Fruit fly (Drosophila melanogaster): ENCODE results near the gene CG10481.

The CG10481 gene

DNA sequence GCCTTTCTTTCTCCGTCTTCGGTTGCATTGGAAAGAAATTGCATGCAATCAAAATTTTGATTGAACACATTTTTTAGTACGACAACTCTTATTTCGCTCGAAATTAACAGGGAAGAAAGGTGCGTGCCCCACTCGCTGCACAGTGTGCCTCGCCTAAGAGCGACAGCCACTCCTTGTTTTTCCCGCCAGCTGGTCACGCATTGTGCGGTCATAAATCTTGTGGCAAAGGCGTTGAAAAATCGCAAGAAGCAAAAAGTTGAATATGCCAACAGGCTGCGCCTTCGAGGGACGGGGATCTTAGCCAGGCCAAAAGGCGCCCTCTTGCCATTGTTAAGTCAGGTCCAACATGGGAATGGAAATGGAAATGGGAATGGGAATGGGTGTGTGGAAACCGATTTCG is 20.2 kb downstream of the CG10481 start:
- TF ChIP-seq h (GFP tag; optimal IDR thresholded peaks at IDR 0.05) (no peak), woc (GFP tag; optimal IDR thresholded peaks at IDR 0.05) (no peak), N (GFP tag; optimal IDR thresholded peaks at IDR 0.05) (no peak), CG9705 (GFP tag; optimal IDR thresholded peaks at IDR 0.05) (no peak), Vsx2 (GFP tag; optimal IDR thresholded peaks at IDR 0.05; ENCODE audit: partially characterized antibody) (no peak), foxo (GFP tag; optimal IDR thresholded peaks at IDR 0.05) (no peak), Dfd (GFP tag; optimal IDR thresholded peaks at IDR 0.05) (no peak), Rel (GFP tag; optimal IDR thresholded peaks at IDR 0.05) (no peak), Rel (tag; optimal IDR thresholded peaks at IDR 0.05) (no peak), Myc (optimal IDR thresholded peaks at IDR 0.05) (no peak)

DNA sequence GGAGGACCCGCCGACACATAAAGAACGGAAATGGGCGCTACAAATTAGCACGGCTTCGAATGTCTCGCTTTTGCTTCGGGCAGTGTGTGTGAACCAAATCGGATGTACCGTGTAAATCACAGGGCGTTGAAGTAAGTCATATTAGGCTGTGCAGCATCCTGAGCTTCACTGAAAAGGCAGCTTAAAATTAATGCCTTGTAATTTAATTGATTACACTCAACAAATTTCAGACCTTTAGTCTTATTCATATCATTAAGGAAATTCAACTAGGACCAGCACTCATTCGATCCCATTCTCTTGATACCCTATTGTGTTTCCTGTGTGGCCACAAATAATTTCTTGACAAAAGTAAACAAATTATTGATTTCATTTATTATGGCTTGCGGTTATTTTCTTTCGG is 22.4 kb downstream of the CG10481 start:
- no peak for TF ChIP-seq jim (GFP tag; optimal IDR thresholded peaks at IDR 0.05)
- peak; percentile 48 for TF ChIP-seq sage (GFP tag; optimal IDR thresholded peaks at IDR 0.05)
- TF ChIP-seq rgr (GFP tag; optimal IDR thresholded peaks at IDR 0.05) = peak; percentile 81
- TF ChIP-seq Jra (GFP tag; optimal IDR thresholded peaks at IDR 0.05) = no peak
- TF ChIP-seq foxo (GFP tag; optimal IDR thresholded peaks at IDR 0.05) = peak; percentile 59 to 91
- no peak for TF ChIP-seq usp (GFP tag; optimal IDR thresholded peaks at IDR 0.05)
- TF ChIP-seq Hnf4 (GFP tag; optimal IDR thresholded peaks at IDR 0.05) = peak; percentile 72
- no peak for TF ChIP-seq Hr78 (GFP tag; optimal IDR thresholded peaks at IDR 0.05)
- peak; percentile 79 for TF ChIP-seq woc (GFP tag; optimal IDR thresholded peaks at IDR 0.05)
- peak; percentile 91 for TF ChIP-seq h (GFP tag; optimal IDR thresholded peaks at IDR 0.05)
- no peak for TF ChIP-seq Dif (GFP tag; optimal IDR thresholded peaks at IDR 0.05; ENCODE audit: partially characterized antibody)
- peak; percentile 80 for TF ChIP-seq br (GFP tag; optimal IDR thresholded peaks at IDR 0.05)
- no peak for TF ChIP-seq Rel (GFP tag; optimal IDR thresholded peaks at IDR 0.05)
- no peak for TF ChIP-seq Rel (tag; optimal IDR thresholded peaks at IDR 0.05)
- TF ChIP-seq dmrt93B (GFP tag; optimal IDR thresholded peaks at IDR 0.05) = peak; percentile 77
- no peak for TF ChIP-seq dl (GFP tag; optimal IDR thresholded peaks at IDR 0.05; ENCODE audit: insufficient read depth in 1 of 2, partially characterized antibody in 2 of 2)
- peak; percentile 4 for TF ChIP-seq tai (GFP tag; optimal IDR thresholded peaks at IDR 0.05)
- TF ChIP-seq Sp1 (GFP tag; optimal IDR thresholded peaks at IDR 0.05) = peak; percentile 73
- TF ChIP-seq pan (optimal IDR thresholded peaks at IDR 0.05) = peak; percentile 57
- peak; percentile 78 for TF ChIP-seq psq (GFP tag; optimal IDR thresholded peaks at IDR 0.05)
- TF ChIP-seq brk (GFP tag; optimal IDR thresholded peaks at IDR 0.05) = no peak
- peak; percentile 88 for TF ChIP-seq fru (GFP tag; optimal IDR thresholded peaks at IDR 0.05)
- TF ChIP-seq Mio (GFP tag; optimal IDR thresholded peaks at IDR 0.05) = no peak
- peak; percentile 82 for TF ChIP-seq ey (GFP tag; optimal IDR thresholded peaks at IDR 0.05)
- TF ChIP-seq Dfd (GFP tag; optimal IDR thresholded peaks at IDR 0.05) = no peak
- peak; percentile 82 for TF ChIP-seq HLH106 (tag; optimal IDR thresholded peaks at IDR 0.05)
- no peak for TF ChIP-seq Hr83 (GFP tag; optimal IDR thresholded peaks at IDR 0.05; ENCODE audit: poor library complexity, severe bottlenecking)
- peak; percentile 3 for TF ChIP-seq GATAd (GFP tag; optimal IDR thresholded peaks at IDR 0.05)
- no peak for TF ChIP-seq Vsx2 (GFP tag; optimal IDR thresholded peaks at IDR 0.05; ENCODE audit: partially characterized antibody)
- peak; percentile 81 for TF ChIP-seq OdsH (GFP tag; optimal IDR thresholded peaks at IDR 0.05)
- TF ChIP-seq CG32264 (GFP tag; optimal IDR thresholded peaks at IDR 0.05) = peak; percentile 76

DNA sequence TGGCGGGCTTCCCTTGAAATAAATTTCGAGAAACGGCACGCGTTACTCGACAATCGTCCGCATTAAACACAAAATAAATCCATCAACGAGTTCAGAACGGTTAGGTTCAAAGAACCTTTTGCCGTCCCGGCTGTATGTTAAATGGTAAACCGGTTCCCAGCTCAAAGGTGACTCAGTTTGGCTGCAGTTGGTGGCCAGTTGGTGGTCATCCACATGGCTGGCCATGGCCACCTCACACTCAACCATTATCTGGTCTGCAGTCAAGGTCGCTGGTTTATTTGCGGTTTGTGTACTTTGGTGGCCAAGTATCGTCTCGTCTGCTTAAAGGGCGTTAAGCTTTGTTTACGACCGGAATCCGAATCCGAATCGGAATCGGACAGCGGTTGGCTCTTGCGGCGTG is 22.9 kb downstream of the CG10481 start:
- TF ChIP-seq dl (GFP tag; optimal IDR thresholded peaks at IDR 0.05; ENCODE audit: insufficient read depth in 1 of 2, partially characterized antibody in 2 of 2) (no peak), tai (GFP tag; optimal IDR thresholded peaks at IDR 0.05) (no peak), h (GFP tag; optimal IDR thresholded peaks at IDR 0.05) (no peak), psq (GFP tag; optimal IDR thresholded peaks at IDR 0.05) (no peak), Myc (optimal IDR thresholded peaks at IDR 0.05) (no peak), br (GFP tag; optimal IDR thresholded peaks at IDR 0.05) (no peak), Hnf4 (GFP tag; optimal IDR thresholded peaks at IDR 0.05) (no peak), dsf (GFP tag; optimal IDR thresholded peaks at IDR 0.05; ENCODE audit: borderline replicate concordance) (no peak), fru (GFP tag; optimal IDR thresholded peaks at IDR 0.05) (no peak), Hr83 (GFP tag; optimal IDR thresholded peaks at IDR 0.05; ENCODE audit: poor library complexity, severe bottlenecking) (no peak), Hr78 (GFP tag; optimal IDR thresholded peaks at IDR 0.05) (no peak), CG32264 (GFP tag; optimal IDR thresholded peaks at IDR 0.05) (no peak), lola (GFP tag; optimal IDR thresholded peaks at IDR 0.05) (no peak)

Measured in whole organism, wandering third instar larva.